Fruit fly (Drosophila melanogaster) whole organism, larva: ENCODE measurements around the gene CG10958.

ENCODE experiments used
- noc ChIP-seq: fragments of 200-800 bp; sonication (Bioruptor generic); optimal IDR thresholded peaks from 3 replicates; lab custom pipeline; 2019; ENCODE audit warnings: missing biosample characterization, mild to moderate bottlenecking, missing genetic modification characterization, moderate library complexity

The CG10958 gene

dm6 chrX:8131693-8132313 is at the start of gene CG10958:
Gene CG10958, plus strand, starts transcription at chrX:8132285.
- TF ChIP-seq noc (tag; lab: Kevin White, UChicago), result peak; percentile 68

dm6 chrX:8087113-8087512 is 45.0 kb upstream of the CG10958 start, which contains the start of gene CG2256:
Gene CG2256, minus strand, starts transcription at chrX:8087213.
- TF ChIP-seq noc (tag; lab: Kevin White, UChicago), result no peak

dm6 chrX:8091017-8091620 is 41.0 kb upstream of the CG10958 start:
- TF ChIP-seq noc (tag; lab: Kevin White, UChicago), result peak; percentile 90

dm6 chrX:8092075-8092682 is 39.9 kb upstream of the CG10958 start:
- TF ChIP-seq noc (tag; lab: Kevin White, UChicago), result peak; percentile 88

dm6 chrX:8092893-8093721 is 39.0 kb upstream of the CG10958 start:
- TF ChIP-seq noc (tag; lab: Kevin White, UChicago), result peak; percentile 6

dm6 chrX:8093722-8094177 is 38.3 kb upstream of the CG10958 start, which contains the start of gene UbcE2H:
Gene UbcE2H, minus strand, starts transcription at chrX:8094064.
- TF ChIP-seq noc (tag; lab: Kevin White, UChicago), result no peak

- peak; percentile 14 for TF ChIP-seq noc (tag; lab: Kevin White, UChicago)
These were observed 31.9 kb upstream of the CG10958 start for dm6 chrX:8100026-8100825.

dm6 chrX:8100826-8101079 is 31.3 kb upstream of the CG10958 start:
- TF ChIP-seq noc (tag; lab: Kevin White, UChicago), result no peak

- peak; percentile 92 for TF ChIP-seq noc (tag; lab: Kevin White, UChicago)
These were observed 30.4 kb upstream of the CG10958 start, which contains the start of gene CG2258 for dm6 chrX:8101479-8102198. Gene CG2258, minus strand, starts transcription at chrX:8102095.

- TF ChIP-seq noc (tag; lab: Kevin White, UChicago), result peak; percentile 34
These were observed 25.6 kb upstream of the CG10958 start for dm6 chrX:8106281-8107050.

dm6 chrX:8107936-8108335 is 24.1 kb upstream of the CG10958 start:
- no peak for TF ChIP-seq noc (tag; lab: Kevin White, UChicago)

- TF ChIP-seq noc (tag; lab: Kevin White, UChicago), result no peak
These were observed 21.1 kb upstream of the CG10958 start for dm6 chrX:8110984-8111383.

- TF ChIP-seq noc (tag; lab: Kevin White, UChicago), result peak; percentile 43
These were observed 19.4 kb upstream of the CG10958 start for dm6 chrX:8112715-8113114.
